Worm (Caenorhabditis elegans) whole organism, L4 larva: Measurements from ENCODE around the gene pals-24.
A peak's percentile ranks its signal among the peaks of the same experiment; 100 is the strongest.

Source experiments
- T20F7.1 ChIP-seq: fragments of 200-800 bp; sonication (Bioruptor generic); optimal IDR thresholded peaks from 2 replicates; lab custom pipeline; 2018; ENCODE audit warnings: mild to moderate bottlenecking, missing genetic modification characterization, missing compliant biosample characterization
- Y48G9A.11 ChIP-seq: fragments of 200-800 bp; sonication (Bioruptor generic); IDR thresholded peaks from 2 replicates; pipeline ENCODE4 v1.3.6; 2022; ENCODE audit warnings: missing genetic modification reagents, missing genetic modification characterization, missing compliant biosample characterization
- aha-1 ChIP-seq: fragments of 150-350 bp; peaks from one replicate; lab custom pipeline; 2014; ENCODE audit warnings: missing biosample characterization, missing genetic modification characterization
- aly-2 ChIP-seq: sonication (generic microtip); optimal IDR thresholded peaks from 2 replicates; lab custom pipeline; 2018; ENCODE audit warnings: missing biosample characterization, missing genetic modification characterization
- arid-1 ChIP-seq: fragments of 200-800 bp; sonication (Bioruptor generic); conservative IDR thresholded peaks from 2 replicates; pipeline ENCODE4 v1.3.6; 2022; ENCODE audit warnings: missing genetic modification reagents, missing genetic modification characterization, missing compliant biosample characterization
- ceh-32 ChIP-seq: sonication (generic microtip); optimal IDR thresholded peaks from 2 replicates; lab custom pipeline; 2016; ENCODE audit warnings: mild to moderate bottlenecking, missing genetic modification characterization, missing compliant biosample characterization; ENCODE audit not compliant: poor library complexity
- ceh-44 ChIP-seq: fragments of 200-800 bp; sonication (Bioruptor generic); IDR thresholded peaks from 2 replicates; pipeline ENCODE4 v1.3.6; 2022; ENCODE audit warnings: missing genetic modification reagents, missing genetic modification characterization, missing compliant biosample characterization
- cey-2 ChIP-seq: sonication (generic microtip); optimal IDR thresholded peaks from 3 replicates; lab custom pipeline; 2017; ENCODE audit warnings: missing genetic modification characterization, mild to moderate bottlenecking, missing compliant biosample characterization, antibody characterized with exemption, borderline replicate concordance; ENCODE audit not compliant: insufficient read depth
- daf-16 ChIP-seq, 3 experiments: sonication (generic microtip); optimal IDR thresholded peaks; 2 replicates each; lab custom pipeline; 2016 to 2017; ENCODE audit warnings: missing genetic modification characterization in 3 of 3, missing genetic modification reagents in 3 of 3, mild to moderate bottlenecking in 2 of 3, missing compliant biosample characterization in 2 of 3, missing biosample characterization in 1 of 3, moderate library complexity in 1 of 3
- daf-19 ChIP-seq: fragments of 200-800 bp; sonication (Bioruptor generic); conservative IDR thresholded peaks from 2 replicates; pipeline ENCODE4 v1.3.6; 2022; ENCODE audit warnings: missing genetic modification characterization, missing compliant biosample characterization
- daf-8 ChIP-seq: fragments of 200-800 bp; sonication (Bioruptor generic); IDR thresholded peaks from 2 replicates; pipeline ENCODE4 v1.3.6; 2022; ENCODE audit warnings: missing genetic modification characterization, missing compliant biosample characterization
- dpl-1 ChIP-seq: fragments of 150-350 bp; optimal IDR thresholded peaks from 2 replicates; lab custom pipeline; 2014; ENCODE audit warnings: missing biosample characterization, missing genetic modification reagents, missing genetic modification characterization
- dve-1 ChIP-seq: sonication (generic microtip); optimal IDR thresholded peaks from 2 replicates; lab custom pipeline; 2017; ENCODE audit warnings: antibody characterized with exemption, mild to moderate bottlenecking, missing genetic modification characterization, missing compliant biosample characterization; ENCODE audit not compliant: insufficient read depth
- egl-43 ChIP-seq: fragments of 200-800 bp; sonication (Bioruptor generic); IDR thresholded peaks from 2 replicates; pipeline ENCODE4 v1.3.6; 2022; ENCODE audit warnings: missing genetic modification reagents, missing genetic modification characterization, missing compliant biosample characterization
- hlh-11 ChIP-seq: fragments of 200-800 bp; sonication (Bioruptor generic); optimal IDR thresholded peaks from 2 replicates; lab custom pipeline; 2018; ENCODE audit warnings: mild to moderate bottlenecking, missing genetic modification characterization, missing compliant biosample characterization
- lin-13 ChIP-seq: fragments of 150-350 bp; optimal IDR thresholded peaks from 2 replicates; lab custom pipeline; 2014; ENCODE audit warnings: missing biosample characterization, missing genetic modification reagents, missing genetic modification characterization
- lir-3 ChIP-seq: sonication (generic microtip); optimal IDR thresholded peaks from 2 replicates; lab custom pipeline; 2016; ENCODE audit warnings: mild to moderate bottlenecking, missing genetic modification characterization, missing compliant biosample characterization
- mes-2 ChIP-seq: sonication (generic microtip); optimal IDR thresholded peaks from 2 replicates; lab custom pipeline; 2016; ENCODE audit warnings: missing genotype, mild to moderate bottlenecking, missing genetic modification characterization, missing compliant biosample characterization; ENCODE audit not compliant: poor library complexity, severe bottlenecking
- mxl-3 ChIP-seq: fragments of 200-800 bp; sonication (Bioruptor generic); optimal IDR thresholded peaks from 2 replicates; lab custom pipeline; 2018; ENCODE audit warnings: mild to moderate bottlenecking, missing genetic modification characterization, missing compliant biosample characterization
- nhr-42 ChIP-seq: fragments of 200-800 bp; sonication (Bioruptor generic); IDR thresholded peaks from 2 replicates; pipeline ENCODE4 v1.3.6; 2022; ENCODE audit warnings: missing genetic modification characterization, missing compliant biosample characterization
- nhr-6 ChIP-seq: fragments of 150-350 bp; optimal IDR thresholded peaks from 2 replicates; lab custom pipeline; 2014; ENCODE audit warnings: missing biosample characterization, missing genetic modification characterization
- pqm-1 ChIP-seq: sonication (generic microtip); optimal IDR thresholded peaks from 2 replicates; lab custom pipeline; 2017; ENCODE audit warnings: missing biosample characterization, missing genetic modification characterization
- rbr-2 ChIP-seq: sonication (generic microtip); optimal IDR thresholded peaks from 2 replicates; lab custom pipeline; 2016; ENCODE audit warnings: missing genotype, missing genetic modification characterization, missing compliant biosample characterization
- saeg-2 ChIP-seq: fragments of 200-800 bp; sonication (Bioruptor generic); IDR thresholded peaks from 2 replicates; pipeline ENCODE4 v1.3.6; 2022; ENCODE audit warnings: missing genetic modification reagents, missing genetic modification characterization, missing compliant biosample characterization
- set-16 ChIP-seq: fragments of 200-800 bp; sonication (Bioruptor generic); IDR thresholded peaks from 2 replicates; pipeline ENCODE4 v1.3.6; 2022; ENCODE audit warnings: missing genetic modification reagents, missing genetic modification characterization, missing compliant biosample characterization
- unc-130 ChIP-seq: sonication (generic microtip); optimal IDR thresholded peaks from 2 replicates; lab custom pipeline; 2016; ENCODE audit warnings: missing genetic modification reagents, missing genetic modification characterization, missing compliant biosample characterization
- unc-62 ChIP-seq, 3 experiments: fragments of 150-350 bp in 1 of 3; sonication (generic microtip); optimal IDR thresholded peaks in 2 of 3; peaks in 1 of 3; 1 replicate in 1 of 3; 2 replicates in 2 of 3; lab custom pipeline; 2014 to 2017; ENCODE audit warnings: missing biosample characterization in 3 of 3, missing genetic modification characterization in 3 of 3, missing genetic modification reagents in 3 of 3, missing genotype in 1 of 3
- zfp-3 ChIP-seq: fragments of 200-800 bp; sonication (Bioruptor generic); conservative IDR thresholded peaks from 2 replicates; pipeline ENCODE4 v1.3.6; 2022; ENCODE audit warnings: missing genetic modification reagents, missing genetic modification characterization, missing compliant biosample characterization
- zip-2 ChIP-seq: fragments of 150-350 bp; optimal IDR thresholded peaks from 2 replicates; lab custom pipeline; 2014; ENCODE audit warnings: missing biosample characterization, missing genetic modification characterization
- ztf-7 ChIP-seq: fragments of 150-350 bp; optimal IDR thresholded peaks from 2 replicates; lab custom pipeline; 2014; ENCODE audit warnings: missing biosample characterization, missing genetic modification characterization

Gene pals-24

DNA sequence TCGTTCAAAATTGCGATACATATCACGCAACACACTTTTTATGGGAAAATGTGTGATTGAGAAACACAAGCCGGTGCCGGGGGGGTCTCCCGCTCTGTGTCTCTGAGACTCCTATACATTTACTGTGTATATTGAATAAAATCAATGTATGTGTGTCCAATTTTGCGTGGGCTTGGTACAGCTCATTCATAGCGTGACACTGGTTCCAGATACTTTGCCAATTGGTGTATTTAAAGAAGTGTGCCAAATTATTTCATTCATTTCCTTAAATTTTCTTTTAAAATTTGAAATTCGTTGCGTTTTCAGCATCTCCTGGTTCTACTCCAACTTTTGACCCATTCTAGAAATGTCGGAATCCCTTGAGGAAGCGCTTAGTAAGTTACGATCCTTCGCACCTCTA lies 3.0 kb upstream of the pals-24 start, which contains the start of gene C29F9.5:
TSS of gene C29F9.5 (plus strand) at position 301 of the 400 bp plus-strand sequence.
- TF ChIP-seq unc-62 (GFP tag; optimal IDR thresholded peaks at IDR 0.05 in 1 of 2; lab: Kevin White, UChicago) (peak in 1 of 2 experiments; percentile 59), unc-62 (tag; optimal IDR thresholded peaks at IDR 0.05; lab: Kevin White, UChicago) (no peak), hlh-11 (tag; lab: Kevin White, UChicago) (no peak)
- TF ChIP-seq, all 104 proteins: peak for 1

- TF ChIP-seq nhr-6 (tag; lab: Kevin White, UChicago) (no peak), Y48G9A.11 (GFP tag; lab: Robert Waterston, UW) (no peak), dpl-1 (GFP tag; lab: Kevin White, UChicago) (no peak), aha-1 (tag; lab: Kevin White, UChicago) (peak; percentile 91)
These were observed 2.4 kb upstream of the pals-24 start for ce11 chrIII:117857-118256.

DNA sequence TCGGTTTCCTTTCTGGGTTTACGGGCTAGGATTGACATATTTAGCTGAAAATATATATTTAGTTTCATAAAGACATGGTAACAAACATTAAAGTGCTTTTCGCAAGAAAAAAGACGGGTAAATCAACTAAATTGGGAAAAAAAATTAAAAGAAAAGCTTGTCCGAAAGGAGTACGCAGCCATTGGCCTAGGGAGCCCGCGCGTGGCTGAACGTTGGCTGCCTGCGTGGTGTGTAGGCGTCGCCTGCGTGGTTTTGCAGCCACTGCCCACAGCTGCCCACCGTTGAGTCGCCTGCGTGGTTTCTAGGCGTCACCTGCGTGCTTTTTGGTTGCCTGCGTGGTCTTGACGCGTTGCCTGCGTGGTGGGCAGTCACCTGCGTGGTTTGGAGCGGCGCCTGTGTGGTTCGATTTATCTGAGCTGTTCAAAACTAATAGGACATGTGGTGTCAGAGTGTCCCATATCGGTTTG lies 1.8 kb downstream of the pals-24 start, which contains the start of gene C29F9.12:
TSS of gene C29F9.12 (minus strand) at position 51 of the 467 bp plus-strand sequence.
- TF ChIP-seq set-16 (GFP tag; lab: Robert Waterston, UW) (peak; percentile 82), egl-43 (GFP tag; lab: Robert Waterston, UW) (0 out of 2 replicates have a peak, but pooled peaks have one; percentile 23)

ce11 chrIII:124478-124877 lies 4.2 kb downstream of the pals-24 start, which contains the start of gene pals-23:
TSS of gene pals-23 (plus strand) at chrIII:124778.
- TF ChIP-seq dpl-1 (GFP tag; lab: Kevin White, UChicago) = no peak
- no peak for TF ChIP-seq saeg-2 (GFP tag; lab: Robert Waterston, UW)
- TF ChIP-seq aly-2 (tag; lab: Kevin White, UChicago) = no peak
- no peak for TF ChIP-seq zfp-3
- TF ChIP-seq nhr-6 (tag; lab: Kevin White, UChicago) = no peak

ce11 chrIII:130650-131049 lies 10.4 kb downstream of the pals-24 start, which contains the start of the genes nhr-280 and C29F9.2:
TSS of gene nhr-280 (minus strand) at chrIII:130750.
TSS of gene C29F9.2 (plus strand) at chrIII:130947.
- TF ChIP-seq dpl-1 (GFP tag; lab: Kevin White, UChicago) = no peak
- no peak for TF ChIP-seq lir-3
- TF ChIP-seq zfp-3 = no peak
- no peak for TF ChIP-seq rbr-2 (tag; lab: Kevin White, UChicago)
- no peak for TF ChIP-seq lin-13
- TF ChIP-seq pqm-1 (tag; lab: Kevin White, UChicago) = peak; percentile 10
- no peak for TF ChIP-seq ceh-32 (tag; lab: Kevin White, UChicago)
- peak; percentile 40 for TF ChIP-seq dve-1 (tag; lab: Kevin White, UChicago)
- no peak for TF ChIP-seq T20F7.1
- TF ChIP-seq daf-16 (GFP tag; optimal IDR thresholded peaks at IDR 0.05; lab: Kevin White, UChicago) = no peak
- TF ChIP-seq daf-16 (tag; optimal IDR thresholded peaks at IDR 0.05; lab: Kevin White, UChicago) = peak; percentile 78
- TF ChIP-seq mes-2 = no peak
- no peak for TF ChIP-seq mxl-3 (GFP tag; lab: Kevin White, UChicago)
- no peak for TF ChIP-seq set-16 (GFP tag; lab: Robert Waterston, UW)
- TF ChIP-seq cey-2 (tag; lab: Kevin White, UChicago) = no peak
- no peak for TF ChIP-seq arid-1 (GFP tag; lab: Robert Waterston, UW)
- no peak for TF ChIP-seq nhr-6 (tag; lab: Kevin White, UChicago)
- TF ChIP-seq ceh-44 (GFP tag; lab: Robert Waterston, UW) = no peak
- no peak for TF ChIP-seq daf-8 (GFP tag; lab: Robert Waterston, UW)
- TF ChIP-seq zip-2 (tag; lab: Kevin White, UChicago) = no peak
- TF ChIP-seq nhr-42 (GFP tag; lab: Robert Waterston, UW) = no peak
- TF ChIP-seq hlh-11 (tag; lab: Kevin White, UChicago) = peak; percentile 13
- TF ChIP-seq ztf-7 (tag; lab: Kevin White, UChicago) = no peak
- no peak for TF ChIP-seq unc-130 (GFP tag; lab: Kevin White, UChicago)
- TF ChIP-seq daf-19 (GFP tag; lab: Robert Waterston, UW) = no peak
- no peak for TF ChIP-seq Y48G9A.11 (GFP tag; lab: Robert Waterston, UW)
